Worm (Caenorhabditis elegans) whole organism, midembryonic: ENCODE measurements around the gene C24H10.2.
A peak's percentile ranks its signal among the peaks of the same experiment; 100 is the strongest.

Experiments used
- T22C8.4 ChIP-seq: fragments of 200-800 bp; sonication (Bioruptor generic); IDR thresholded peaks from 2 replicates; pipeline ENCODE4 v1.3.6; 2022; ENCODE audit warnings: missing genetic modification characterization, missing compliant biosample characterization
- cog-1 ChIP-seq: sonication (generic microtip); optimal IDR thresholded peaks from 2 replicates; lab custom pipeline; 2016; ENCODE audit warnings: missing genetic modification characterization, missing compliant biosample characterization
- flt-1 ChIP-seq: fragments of 200-800 bp; sonication (Bioruptor generic); IDR thresholded peaks from 2 replicates; pipeline ENCODE4 v1.3.6; 2022; ENCODE audit warnings: missing genetic modification characterization, missing compliant biosample characterization
- klf-2 ChIP-seq: fragments of 200-800 bp; sonication (Bioruptor generic); conservative IDR thresholded peaks from 2 replicates; pipeline ENCODE4 v1.3.6; 2022; ENCODE audit warnings: missing genetic modification reagents, missing genetic modification characterization, missing compliant biosample characterization
- med-1 ChIP-seq: sonication (generic microtip); optimal IDR thresholded peaks from 2 replicates; lab custom pipeline; 2017; ENCODE audit warnings: missing genetic modification characterization, mild to moderate bottlenecking, missing compliant biosample characterization, antibody characterized with exemption, missing genetic modification reagents; ENCODE audit not compliant: insufficient read depth
- ref-1 ChIP-seq: fragments of 200-800 bp; sonication (Bioruptor generic); conservative IDR thresholded peaks from 2 replicates; pipeline ENCODE4 v1.3.6; 2022; ENCODE audit warnings: missing genetic modification reagents, missing genetic modification characterization, missing compliant biosample characterization
- tab-1 ChIP-seq: fragments of 200-800 bp; sonication (Bioruptor generic); IDR thresholded peaks from 2 replicates; pipeline ENCODE4 v1.3.6; 2022; ENCODE audit warnings: missing genetic modification characterization, missing compliant biosample characterization
- ztf-23 ChIP-seq: fragments of 200-800 bp; sonication (Bioruptor generic); IDR thresholded peaks from 2 replicates; pipeline ENCODE4 v1.3.6; 2022; ENCODE audit warnings: missing genetic modification reagents, missing genetic modification characterization, missing compliant biosample characterization
- ztf-29 ChIP-seq: fragments of 200-800 bp; sonication (Bioruptor generic); IDR thresholded peaks from 2 replicates; pipeline ENCODE4 v1.3.6; 2022; ENCODE audit warnings: missing genetic modification reagents, missing genetic modification characterization, missing compliant biosample characterization

The C24H10.2 gene

ce11 chrX:5028593-5028955 is 35.8 kb upstream of the C24H10.2 start:
- TF ChIP-seq klf-2 (GFP tag; lab: Robert Waterston, UW) (no peak), ztf-23 (GFP tag; lab: Robert Waterston, UW) (no peak), cog-1 (no peak), flt-1 (GFP tag; lab: Robert Waterston, UW) (no peak)

DNA sequence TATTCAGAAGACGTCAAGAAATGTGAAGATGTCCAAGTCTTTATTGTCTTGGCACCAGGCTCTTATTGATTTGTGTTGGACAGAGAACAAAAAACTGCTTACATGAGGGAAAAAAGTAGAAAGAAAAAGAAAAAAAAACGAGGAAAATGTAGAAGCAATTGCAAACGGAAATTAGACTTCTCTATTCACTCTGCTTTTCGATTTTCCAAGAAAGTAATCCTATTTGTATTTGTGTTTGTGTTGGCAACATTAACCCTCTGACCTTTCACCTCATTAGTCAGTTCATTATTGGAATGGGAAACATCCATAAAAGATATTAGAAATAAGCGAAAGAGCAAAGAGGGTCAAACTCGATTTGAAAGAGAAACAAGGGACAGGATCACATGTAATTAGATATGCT is 32.7 kb upstream of the C24H10.2 start:
- TF ChIP-seq med-1 (GFP tag; lab: Kevin White, UChicago): no peak
- TF ChIP-seq ztf-29 (GFP tag; lab: Robert Waterston, UW): no peak
- TF ChIP-seq ref-1 (GFP tag; lab: Robert Waterston, UW): no peak
- no peak for TF ChIP-seq ztf-23 (GFP tag; lab: Robert Waterston, UW)
- no peak for TF ChIP-seq klf-2 (GFP tag; lab: Robert Waterston, UW)
- no peak for TF ChIP-seq cog-1
- no peak for TF ChIP-seq T22C8.4 (GFP tag; lab: Robert Waterston, UW)
- TF ChIP-seq tab-1 (GFP tag; lab: Robert Waterston, UW): no peak
- TF ChIP-seq flt-1 (GFP tag; lab: Robert Waterston, UW): no peak

- TF ChIP-seq cog-1 (peak; percentile 18), med-1 (GFP tag; lab: Kevin White, UChicago) (no peak)
Measured at ce11 chrX:5033868-5034267, 30.5 kb upstream of the C24H10.2 start, which contains the start of gene ZC449.4. Gene ZC449.4 (minus strand): TSS chrX:5033968.

DNA sequence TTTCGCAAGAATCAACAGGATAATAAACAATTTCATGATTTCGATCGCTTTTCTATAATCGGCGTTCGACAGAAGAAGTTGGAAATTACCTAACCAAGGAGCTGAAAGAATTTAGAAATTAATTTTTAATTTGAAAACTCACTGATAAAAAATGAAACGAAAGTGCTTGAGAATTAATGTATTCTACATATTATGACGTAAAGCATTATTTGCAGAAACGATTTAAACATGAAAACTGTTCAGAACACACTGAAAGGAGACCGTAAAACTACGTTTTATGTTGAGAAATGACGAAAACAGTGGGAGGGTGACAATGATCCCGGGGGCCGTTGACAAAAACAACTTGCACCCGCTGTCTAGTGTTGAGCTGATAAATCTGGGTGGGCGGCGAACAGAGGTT is 26.7 kb upstream of the C24H10.2 start, which contains the start of gene ZC449.5:
ZC449.5 (minus strand) TSS at position 101 of the 400 bp plus-strand sequence.
- no peak for TF ChIP-seq flt-1 (GFP tag; lab: Robert Waterston, UW)
- no peak for TF ChIP-seq ztf-29 (GFP tag; lab: Robert Waterston, UW)
- TF ChIP-seq cog-1: no peak
- no peak for TF ChIP-seq klf-2 (GFP tag; lab: Robert Waterston, UW)
- no peak for TF ChIP-seq tab-1 (GFP tag; lab: Robert Waterston, UW)
- TF ChIP-seq ztf-23 (GFP tag; lab: Robert Waterston, UW): no peak
- TF ChIP-seq ref-1 (GFP tag; lab: Robert Waterston, UW): no peak
- TF ChIP-seq T22C8.4 (GFP tag; lab: Robert Waterston, UW): no peak
- no peak for TF ChIP-seq med-1 (GFP tag; lab: Kevin White, UChicago)

DNA sequence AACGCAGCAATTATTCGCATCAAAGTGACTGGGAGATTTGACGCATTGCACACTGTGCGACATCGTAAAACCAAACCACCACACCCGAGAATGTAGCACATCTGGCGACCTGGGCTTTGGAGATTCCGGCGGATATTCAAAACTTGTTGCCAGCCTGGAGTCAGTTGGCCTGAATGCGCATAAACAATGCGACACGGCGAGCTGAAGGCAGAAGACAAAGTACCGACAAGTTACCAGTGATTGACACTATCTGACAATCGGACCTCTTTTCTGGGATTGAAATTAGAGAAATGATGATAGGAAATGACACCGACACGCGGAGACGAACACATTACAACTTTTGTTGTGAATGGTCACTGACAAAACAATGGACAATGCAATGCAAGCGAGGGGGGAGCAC is 25.6 kb upstream of the C24H10.2 start:
- TF ChIP-seq ztf-23 (GFP tag; lab: Robert Waterston, UW) (no peak), flt-1 (GFP tag; lab: Robert Waterston, UW) (no peak), med-1 (GFP tag; lab: Kevin White, UChicago) (no peak), ztf-29 (GFP tag; lab: Robert Waterston, UW) (no peak), tab-1 (GFP tag; lab: Robert Waterston, UW) (no peak)

DNA sequence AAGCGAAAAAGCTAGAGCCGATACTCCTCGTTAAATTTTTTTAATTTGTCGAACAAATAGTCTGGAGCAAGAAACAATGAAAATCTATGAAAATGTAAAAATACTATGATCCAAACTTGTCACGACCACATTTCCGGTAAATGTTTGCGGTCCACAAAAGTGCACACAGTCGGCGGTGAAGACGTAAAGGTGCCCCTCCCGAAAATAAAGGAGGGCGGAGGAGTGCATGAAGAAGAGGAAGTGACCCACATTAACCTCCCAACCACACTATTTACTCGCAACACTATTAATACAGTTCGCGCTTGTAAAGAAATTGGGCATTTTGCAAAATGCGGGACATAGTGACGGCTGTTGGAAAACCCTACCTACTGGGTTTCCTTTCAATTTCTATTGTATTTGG is 24.4 kb upstream of the C24H10.2 start:
- no peak for TF ChIP-seq T22C8.4 (GFP tag; lab: Robert Waterston, UW)
- TF ChIP-seq tab-1 (GFP tag; lab: Robert Waterston, UW): no peak
- no peak for TF ChIP-seq cog-1
- no peak for TF ChIP-seq ref-1 (GFP tag; lab: Robert Waterston, UW)
- TF ChIP-seq ztf-29 (GFP tag; lab: Robert Waterston, UW): no peak
- no peak for TF ChIP-seq med-1 (GFP tag; lab: Kevin White, UChicago)
- TF ChIP-seq klf-2 (GFP tag; lab: Robert Waterston, UW): no peak
- TF ChIP-seq flt-1 (GFP tag; lab: Robert Waterston, UW): no peak
- TF ChIP-seq ztf-23 (GFP tag; lab: Robert Waterston, UW): no peak

- no peak for TF ChIP-seq med-1 (GFP tag; lab: Kevin White, UChicago)
- no peak for TF ChIP-seq T22C8.4 (GFP tag; lab: Robert Waterston, UW)
Measured at ce11 chrX:5043887-5044286, 20.5 kb upstream of the C24H10.2 start, which contains the start of gene Y64H9A.2. Gene Y64H9A.2 (plus strand): TSS chrX:5043976.

- TF ChIP-seq tab-1 (GFP tag; lab: Robert Waterston, UW) (no peak), ztf-29 (GFP tag; lab: Robert Waterston, UW) (no peak), cog-1 (no peak), ref-1 (GFP tag; lab: Robert Waterston, UW) (no peak), flt-1 (GFP tag; lab: Robert Waterston, UW) (no peak), med-1 (GFP tag; lab: Kevin White, UChicago) (no peak), klf-2 (GFP tag; lab: Robert Waterston, UW) (no peak), T22C8.4 (GFP tag; lab: Robert Waterston, UW) (no peak), ztf-23 (GFP tag; lab: Robert Waterston, UW) (no peak)
Measured at ce11 chrX:5059163-5059562, 5.2 kb upstream of the C24H10.2 start, which contains the start of gene C24H10.4. Gene C24H10.4 (minus strand): TSS chrX:5059263.

ce11 chrX:5060756-5061155 is 3.6 kb upstream of the C24H10.2 start, which contains the start of gene C24H10.3:
Gene C24H10.3 (plus strand): TSS chrX:5061056.
- no peak for TF ChIP-seq tab-1 (GFP tag; lab: Robert Waterston, UW)
- TF ChIP-seq T22C8.4 (GFP tag; lab: Robert Waterston, UW): no peak
- TF ChIP-seq cog-1: no peak
- TF ChIP-seq ztf-29 (GFP tag; lab: Robert Waterston, UW): no peak
- no peak for TF ChIP-seq klf-2 (GFP tag; lab: Robert Waterston, UW)
- no peak for TF ChIP-seq med-1 (GFP tag; lab: Kevin White, UChicago)
- no peak for TF ChIP-seq ref-1 (GFP tag; lab: Robert Waterston, UW)
- TF ChIP-seq flt-1 (GFP tag; lab: Robert Waterston, UW): no peak
- no peak for TF ChIP-seq ztf-23 (GFP tag; lab: Robert Waterston, UW)

DNA sequence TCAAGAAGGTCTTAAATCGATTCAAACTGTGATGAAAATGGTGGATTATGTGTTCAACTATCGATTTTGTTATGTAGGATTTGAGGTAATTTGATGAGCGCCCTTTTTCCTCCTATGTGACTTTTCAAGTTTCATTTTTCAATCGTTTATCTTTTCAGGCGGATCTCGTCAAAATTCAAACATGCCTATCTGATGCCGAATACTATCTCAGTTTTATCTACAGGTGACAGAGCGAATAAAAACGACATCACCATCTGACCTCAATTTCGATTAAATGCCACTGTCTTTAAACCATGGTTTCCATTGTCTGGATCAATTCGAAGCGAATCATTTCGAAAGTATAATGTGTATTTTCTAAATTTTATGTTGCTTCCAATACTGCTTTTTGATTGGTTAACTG is 2.6 kb upstream of the C24H10.2 start:
- TF ChIP-seq klf-2 (GFP tag; lab: Robert Waterston, UW) (no peak), ref-1 (GFP tag; lab: Robert Waterston, UW) (no peak), ztf-23 (GFP tag; lab: Robert Waterston, UW) (no peak), tab-1 (GFP tag; lab: Robert Waterston, UW) (no peak), cog-1 (no peak), flt-1 (GFP tag; lab: Robert Waterston, UW) (no peak), T22C8.4 (GFP tag; lab: Robert Waterston, UW) (no peak), ztf-29 (GFP tag; lab: Robert Waterston, UW) (no peak), med-1 (GFP tag; lab: Kevin White, UChicago) (no peak)
